Worm (Caenorhabditis elegans) whole organism, L3 larva: Measurements from ENCODE around the gene T26H5.11.

Experiments
- R02D3.7 ChIP-seq: fragments of 150-350 bp; optimal IDR thresholded peaks from 2 replicates; lab custom pipeline; 2014; ENCODE audit warnings: missing biosample characterization, missing genetic modification characterization
- ceh-82 ChIP-seq: fragments of 150-350 bp; optimal IDR thresholded peaks from 2 replicates; lab custom pipeline; 2014; ENCODE audit warnings: missing biosample characterization, missing genetic modification characterization
- nhr-23 ChIP-seq: fragments of 150-350 bp; optimal IDR thresholded peaks from 2 replicates; lab custom pipeline; 2014; ENCODE audit warnings: missing biosample characterization, missing genetic modification reagents, missing genetic modification characterization
- nhr-237 ChIP-seq: fragments of 150-350 bp; optimal IDR thresholded peaks from 2 replicates; lab custom pipeline; 2014; ENCODE audit warnings: missing biosample characterization, missing genetic modification characterization
- nhr-25 ChIP-seq: sonication (generic microtip); optimal IDR thresholded peaks from 2 replicates; lab custom pipeline; 2017; ENCODE audit warnings: missing biosample characterization, missing genetic modification characterization
- pha-4 ChIP-seq: fragments of 150-350 bp; optimal IDR thresholded peaks from 2 replicates; lab custom pipeline; 2014; ENCODE audit warnings: missing biosample characterization, missing genetic modification reagents, missing genetic modification characterization
- snpc-4 ChIP-seq: fragments of 150-350 bp; optimal IDR thresholded peaks from 2 replicates; lab custom pipeline; 2014; ENCODE audit warnings: missing biosample characterization, missing genetic modification characterization
- unc-39 ChIP-seq: sonication (generic microtip); optimal IDR thresholded peaks from 4 replicates; lab custom pipeline; 2017; ENCODE audit warnings: missing biosample characterization, missing genetic modification characterization
- unc-62 ChIP-seq: fragments of 150-350 bp; sonication (generic microtip); optimal IDR thresholded peaks from 4 replicates; lab custom pipeline; 2014; ENCODE audit warnings: missing biosample characterization, missing genetic modification reagents, missing genetic modification characterization
- ztf-11 ChIP-seq: fragments of 150-350 bp; optimal IDR thresholded peaks from 2 replicates; lab custom pipeline; 2014; ENCODE audit warnings: missing biosample characterization, missing genetic modification characterization
- ztf-4 ChIP-seq: fragments of 150-350 bp; optimal IDR thresholded peaks from 2 replicates; lab custom pipeline; 2014; ENCODE audit warnings: missing biosample characterization, missing genetic modification characterization

DNA sequence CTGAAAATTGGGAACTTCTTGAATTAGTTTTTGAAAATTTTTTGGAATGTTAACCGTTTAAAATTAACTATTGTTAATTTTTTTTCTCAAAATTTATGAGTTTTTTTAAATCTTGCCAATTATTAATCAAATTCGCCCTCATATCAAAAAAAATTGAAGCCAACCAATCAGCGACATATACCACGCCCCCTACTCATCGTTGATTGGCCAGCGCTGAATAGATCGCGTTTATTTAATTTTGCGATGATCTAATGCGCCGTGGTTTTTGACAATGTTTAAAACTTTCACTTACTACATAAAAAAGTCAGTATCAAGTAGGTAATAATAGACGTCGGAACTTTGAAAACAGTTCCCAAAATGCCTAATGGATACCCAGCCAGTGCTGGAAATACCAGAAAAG is 1.7 kb downstream of the T26H5.11 start:
- TF ChIP-seq R02D3.7 (tag; lab: Kevin White, UChicago) (no peak), ceh-82 (no peak), pha-4 (tag; lab: Kevin White, UChicago) (no peak), nhr-25 (tag; lab: Kevin White, UChicago) (no peak), nhr-237 (no peak), nhr-23 (tag; lab: Kevin White, UChicago) (no peak), snpc-4 (tag; lab: Kevin White, UChicago) (no peak), unc-62 (GFP tag; lab: Kevin White, UChicago) (no peak), ztf-4 (tag; lab: Kevin White, UChicago) (no peak), unc-39 (no peak), ztf-11 (tag; lab: Kevin White, UChicago) (no peak)
